Fruit fly (Drosophila melanogaster) whole organism: Measurements from ENCODE around the gene Dif.

Source experiments
- CG8478 ChIP-seq: fragments of >200 bp; optimal IDR thresholded peaks from 2 replicates; lab custom pipeline; 2018; ENCODE audit warnings: inconsistent platforms
- Dll ChIP-seq: fragments of >200 bp; optimal IDR thresholded peaks from 2 replicates; lab custom pipeline; 2017
- EcR ChIP-seq, 2 experiments: fragments of >200 bp; optimal IDR thresholded peaks; 2 replicates each; lab custom pipeline; 2017; ENCODE audit warnings: missing biosample characterization in 2 of 2, missing genetic modification characterization in 2 of 2, missing genetic modification reagents in 2 of 2
- pan ChIP-seq: fragments of >200 bp; optimal IDR thresholded peaks from 2 replicates; lab custom pipeline; 2017
- psq ChIP-seq: fragments of >200 bp; optimal IDR thresholded peaks from 2 replicates; lab custom pipeline; 2017
- usp ChIP-seq: fragments of >200 bp; optimal IDR thresholded peaks from 2 replicates; lab custom pipeline; 2017; ENCODE audit warnings: missing biosample characterization, missing genetic modification characterization, mixed read lengths

Gene Dif

DNA sequence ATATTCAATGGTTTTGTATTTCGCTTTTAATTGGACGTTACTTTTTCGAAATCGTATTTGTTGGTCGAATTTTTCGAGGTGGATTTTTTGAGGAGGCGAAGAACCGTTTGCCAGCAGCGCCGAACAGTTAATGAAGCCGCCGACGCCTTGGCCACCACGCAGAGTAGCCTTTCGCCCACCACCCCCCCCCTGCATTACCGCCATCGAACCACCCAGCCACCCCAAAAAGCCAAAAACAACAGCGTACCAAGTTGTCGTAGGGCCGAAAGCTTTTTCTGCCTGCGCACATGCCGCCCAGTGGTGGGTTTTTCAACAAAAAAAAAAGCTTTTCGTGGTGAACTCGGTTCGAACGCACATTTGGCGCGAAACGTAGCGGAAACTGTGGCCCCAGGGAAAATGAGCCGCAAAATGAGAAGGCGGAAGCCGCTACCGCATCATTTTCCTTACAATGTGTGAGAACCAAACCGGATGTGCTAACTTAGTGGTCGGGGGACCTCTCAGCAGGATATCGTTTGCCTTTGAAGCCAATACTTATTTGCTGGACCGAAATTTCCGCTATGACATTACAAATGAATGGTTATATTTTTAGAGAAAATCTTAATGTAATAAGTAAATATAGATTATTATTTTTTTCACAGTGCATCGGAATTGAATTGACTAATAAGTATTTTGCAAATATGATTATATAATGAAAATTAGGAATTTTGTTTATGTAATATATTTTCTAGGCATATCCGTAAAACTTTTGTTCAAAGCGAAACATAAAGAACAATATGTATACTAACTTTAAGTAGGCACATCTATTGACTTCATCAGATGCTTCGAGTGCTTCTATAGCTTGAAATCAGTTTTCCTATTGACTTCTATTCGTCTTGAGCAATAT, at the start of gene Dif, which contains the start of gene CG5043:
TSS of gene Dif (minus strand) at position 132 of the 883 bp plus-strand sequence.
TSS of gene CG5043 (plus strand) at position 833 of the 883 bp plus-strand sequence.
- TF ChIP-seq Dll (lab: Kevin White, UChicago) (no peak), EcR (GFP tag; optimal IDR thresholded peaks at IDR 0.05; lab: Kevin White, UChicago) (no peak), psq (lab: Kevin White, UChicago) (no peak), usp (no peak), CG8478 (lab: Kevin White, UChicago) (no peak), pan (lab: Kevin White, UChicago) (no peak)

- TF ChIP-seq Dll (lab: Kevin White, UChicago), result no peak
- TF ChIP-seq pan (lab: Kevin White, UChicago), result no peak
- no peak for TF ChIP-seq CG8478 (lab: Kevin White, UChicago)
- TF ChIP-seq EcR (GFP tag; optimal IDR thresholded peaks at IDR 0.05; lab: Kevin White, UChicago), result no peak
- no peak for TF ChIP-seq usp
- TF ChIP-seq psq (lab: Kevin White, UChicago), result no peak
Observed at dm6 chr2L:17480943-17481580, 48.1 kb upstream of the Dif start, which contains the start of the genes fws and Lamtor3. TSS of gene fws (minus strand) at chr2L:17481029. TSS of gene Lamtor3 (plus strand) at chr2L:17481231.

dm6 chr2L:17477710-17478109, 44.7 kb upstream of the Dif start, which contains the start of gene cass:
TSS of gene cass (minus strand) at chr2L:17477888.
- TF ChIP-seq pan (lab: Kevin White, UChicago), result no peak
- no peak for TF ChIP-seq Dll (lab: Kevin White, UChicago)
- no peak for TF ChIP-seq psq (lab: Kevin White, UChicago)
- TF ChIP-seq usp, result no peak
- no peak for TF ChIP-seq CG8478 (lab: Kevin White, UChicago)
- no peak for TF ChIP-seq EcR (GFP tag; optimal IDR thresholded peaks at IDR 0.05; lab: Kevin White, UChicago)

DNA sequence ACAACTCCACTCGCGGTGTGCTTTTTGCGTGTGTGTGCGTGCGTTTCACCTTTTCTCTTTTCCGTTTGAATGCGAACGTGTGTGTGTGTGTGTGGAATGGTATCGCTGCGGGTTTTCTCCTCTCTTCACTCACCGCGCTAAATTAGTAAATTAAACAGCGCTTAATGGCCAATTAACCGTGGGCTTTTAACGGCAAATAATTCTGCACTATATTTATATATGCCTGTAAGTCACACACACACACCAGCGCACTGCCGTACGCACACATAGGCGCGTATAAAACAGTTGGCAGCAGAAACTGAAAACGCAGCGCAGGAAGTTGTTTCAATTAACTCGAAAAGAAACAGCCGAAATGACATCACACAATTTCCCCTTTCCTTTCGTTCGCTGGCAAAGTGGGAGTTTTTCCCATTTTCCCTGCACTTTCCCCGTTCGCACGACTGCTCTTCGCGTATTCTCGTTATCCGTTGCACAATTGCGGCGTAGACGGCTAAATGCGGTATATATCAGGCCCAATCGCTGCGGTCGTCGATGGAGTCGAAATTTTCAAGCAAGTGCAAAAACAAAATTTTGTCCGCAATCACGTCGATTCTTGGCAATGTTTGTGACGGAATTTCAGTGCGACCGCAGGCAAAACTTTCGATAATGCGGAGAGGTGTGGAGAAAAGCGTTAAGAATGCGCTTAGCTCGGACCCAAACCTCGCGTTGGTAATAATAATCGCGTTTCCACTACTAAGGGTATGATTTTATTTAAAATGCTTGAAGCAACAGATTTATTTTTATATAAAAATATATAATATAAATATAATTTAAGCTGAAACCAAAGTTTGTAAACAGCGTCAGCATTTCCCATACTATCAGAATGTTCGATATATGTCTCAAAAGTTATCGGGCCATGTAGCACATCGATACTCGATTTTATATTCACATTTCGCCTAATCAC, 39.9 kb upstream of the Dif start, which contains the start of gene BicD:
TSS of gene BicD (minus strand) at position 634 of the 943 bp plus-strand sequence.
- TF ChIP-seq pan (lab: Kevin White, UChicago), result no peak
- no peak for TF ChIP-seq psq (lab: Kevin White, UChicago)
- no peak for TF ChIP-seq Dll (lab: Kevin White, UChicago)
- no peak for TF ChIP-seq usp
- TF ChIP-seq EcR (GFP tag; optimal IDR thresholded peaks at IDR 0.05; lab: Kevin White, UChicago), result no peak
- no peak for TF ChIP-seq CG8478 (lab: Kevin White, UChicago)

- TF ChIP-seq pan (lab: Kevin White, UChicago) (no peak), psq (lab: Kevin White, UChicago) (no peak), usp (no peak), Dll (lab: Kevin White, UChicago) (no peak), CG8478 (lab: Kevin White, UChicago) (no peak), EcR (GFP tag; optimal IDR thresholded peaks at IDR 0.05; lab: Kevin White, UChicago) (no peak)
Observed at dm6 chr2L:17471524-17471923, 38.6 kb upstream of the Dif start, which contains the start of gene Sgt. TSS of gene Sgt (plus strand) at chr2L:17471603.

DNA sequence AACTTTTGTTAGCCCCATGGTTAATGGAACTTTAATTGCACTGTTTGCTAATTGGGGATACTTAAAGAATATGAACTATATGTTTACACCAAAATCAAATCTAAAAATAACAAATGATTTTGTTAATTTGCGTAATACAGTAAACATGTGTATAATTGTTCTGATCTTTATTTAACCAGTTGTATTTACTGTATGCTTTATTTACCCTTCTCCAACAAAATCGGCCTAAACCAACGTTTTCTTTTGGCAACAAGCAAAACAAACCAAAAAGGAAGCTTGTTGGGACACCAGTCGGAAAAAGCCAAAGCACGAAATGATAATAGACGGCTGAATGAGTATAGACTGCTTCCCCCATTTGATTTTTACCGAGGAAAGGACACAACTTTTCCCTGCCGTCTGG, 37.7 kb upstream of the Dif start:
- no peak for TF ChIP-seq CG8478 (lab: Kevin White, UChicago)
- no peak for TF ChIP-seq pan (lab: Kevin White, UChicago)
- TF ChIP-seq EcR (GFP tag; optimal IDR thresholded peaks at IDR 0.05; lab: Kevin White, UChicago), result no peak
- no peak for TF ChIP-seq Dll (lab: Kevin White, UChicago)
- no peak for TF ChIP-seq psq (lab: Kevin White, UChicago)

dm6 chr2L:17466950-17467349, 34.0 kb upstream of the Dif start:
- TF ChIP-seq pan (lab: Kevin White, UChicago), result no peak
- TF ChIP-seq CG8478 (lab: Kevin White, UChicago), result no peak
- no peak for TF ChIP-seq EcR (GFP tag; optimal IDR thresholded peaks at IDR 0.05; lab: Kevin White, UChicago)
- TF ChIP-seq usp, result no peak

DNA sequence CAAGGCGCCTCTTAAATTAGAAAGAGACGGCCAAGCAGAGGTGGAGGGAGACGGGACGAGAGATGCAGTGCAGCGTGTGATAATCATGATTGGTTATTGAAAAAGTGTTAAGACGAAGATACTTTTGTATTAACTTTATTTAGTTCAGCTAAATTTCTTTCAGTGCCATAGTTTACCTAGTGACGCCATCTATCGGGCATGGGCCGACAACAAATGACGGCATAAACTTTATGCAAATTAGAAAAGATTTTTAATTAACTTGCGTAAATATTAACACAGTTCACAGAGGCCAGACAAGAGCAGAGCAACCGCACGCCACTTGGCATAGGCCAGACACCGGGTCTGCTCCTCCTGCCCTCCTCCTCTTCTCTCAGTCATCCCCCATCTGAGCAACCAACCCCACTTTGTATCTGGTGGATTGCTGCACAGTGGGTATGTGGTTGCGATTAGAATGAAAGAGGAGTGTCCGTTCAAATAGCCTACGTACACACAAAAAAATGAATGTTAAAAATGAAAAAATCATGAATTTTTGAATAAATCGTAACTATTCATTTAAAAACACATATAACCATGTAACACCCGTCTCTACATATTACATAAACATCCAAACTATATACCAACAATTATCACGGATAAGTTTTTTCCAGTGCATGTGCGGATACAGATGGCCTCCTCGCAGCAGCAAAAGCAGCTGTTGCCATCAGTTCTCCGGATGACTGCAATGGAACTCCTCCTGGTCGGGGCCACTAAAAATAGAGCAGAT, 33.1 kb upstream of the Dif start:
- no peak for TF ChIP-seq Dll (lab: Kevin White, UChicago)
- no peak for TF ChIP-seq usp
- no peak for TF ChIP-seq pan (lab: Kevin White, UChicago)
- TF ChIP-seq EcR (GFP tag; optimal IDR thresholded peaks at IDR 0.05; lab: Kevin White, UChicago), result no peak
- no peak for TF ChIP-seq psq (lab: Kevin White, UChicago)
- TF ChIP-seq CG8478 (lab: Kevin White, UChicago), result no peak

DNA sequence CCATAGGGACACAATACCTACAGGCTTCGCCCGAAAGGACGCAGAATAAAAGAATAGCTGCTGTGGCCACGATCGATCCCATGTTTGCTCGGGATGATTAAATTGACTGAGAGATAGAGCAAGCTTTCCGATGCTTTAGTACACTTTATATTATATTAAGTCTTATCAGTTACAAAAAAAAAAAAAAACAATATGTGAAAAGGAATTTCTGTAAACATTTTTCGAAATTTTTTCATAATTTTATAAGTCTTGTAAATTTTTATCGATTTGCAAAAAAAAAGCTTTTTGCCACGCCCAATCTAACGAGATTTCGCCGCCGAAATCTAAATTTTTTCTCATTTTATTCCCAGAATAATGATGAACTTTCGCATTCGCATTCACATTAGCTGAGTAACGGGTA, 25.0 kb upstream of the Dif start, which contains the start of gene CG18563:
TSS of gene CG18563 (minus strand) at position 101 of the 400 bp plus-strand sequence.
- TF ChIP-seq EcR (GFP tag; optimal IDR thresholded peaks at IDR 0.05; lab: Kevin White, UChicago) (no peak), Dll (lab: Kevin White, UChicago) (no peak), psq (lab: Kevin White, UChicago) (no peak)

DNA sequence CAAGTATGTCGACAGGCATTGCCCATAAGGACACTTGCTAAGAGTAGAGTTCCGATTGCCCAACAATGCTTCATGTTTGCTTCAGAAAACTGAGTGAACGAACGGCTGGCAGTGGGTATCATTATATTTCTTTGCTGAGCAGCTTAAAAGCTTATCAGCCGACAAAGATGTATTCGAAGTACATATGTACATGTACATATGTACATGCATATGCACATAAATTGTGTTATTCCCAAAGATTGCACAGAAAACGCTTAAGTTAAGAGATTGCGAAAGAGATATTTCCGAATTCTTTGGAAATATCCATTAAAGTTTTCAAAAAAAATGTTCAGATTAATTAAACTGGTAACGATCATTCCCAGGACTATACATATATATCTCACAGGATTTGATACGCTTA, 22.9 kb upstream of the Dif start, which contains the start of gene SPH93:
TSS of gene SPH93 (minus strand) at position 101 of the 400 bp plus-strand sequence.
- TF ChIP-seq EcR (GFP tag; optimal IDR thresholded peaks at IDR 0.05; lab: Kevin White, UChicago) (no peak), pan (lab: Kevin White, UChicago) (no peak), psq (lab: Kevin White, UChicago) (no peak), Dll (lab: Kevin White, UChicago) (no peak), CG8478 (lab: Kevin White, UChicago) (no peak), usp (no peak)
